Worm (Caenorhabditis elegans) whole organism, L2 larva: ENCODE results near the gene C25E10.4.

Source experiments
- Y55F3AM.14 ChIP-seq: fragments of 200-800 bp; sonication (Bioruptor generic); optimal IDR thresholded peaks from 2 replicates; lab custom pipeline; 2018; ENCODE audit warnings: mild to moderate bottlenecking, missing genetic modification characterization, missing compliant biosample characterization
- ama-1 ChIP-seq: fragments of 150-350 bp; optimal IDR thresholded peaks from 2 replicates; lab custom pipeline; 2018; ENCODE audit warnings: inconsistent platforms
- elt-3 ChIP-seq: sonication (generic microtip); optimal IDR thresholded peaks from 2 replicates; lab custom pipeline; 2017; ENCODE audit warnings: missing biosample characterization, missing genetic modification characterization
- fos-1 ChIP-seq: fragments of 150-350 bp; optimal IDR thresholded peaks from 2 replicates; lab custom pipeline; 2014; ENCODE audit warnings: missing biosample characterization, missing genetic modification characterization
- gmeb-1 ChIP-seq: fragments of 150-350 bp; optimal IDR thresholded peaks from 2 replicates; lab custom pipeline; 2014; ENCODE audit warnings: missing biosample characterization, missing genetic modification characterization
- lin-13 ChIP-seq: fragments of 150-350 bp; optimal IDR thresholded peaks from 2 replicates; lab custom pipeline; 2014; ENCODE audit warnings: missing biosample characterization, missing genetic modification reagents, missing genetic modification characterization
- nhr-23 ChIP-seq: fragments of 150-350 bp; optimal IDR thresholded peaks from 2 replicates; lab custom pipeline; 2014; ENCODE audit warnings: missing biosample characterization, missing genetic modification reagents, missing genetic modification characterization
- nhr-6 ChIP-seq: fragments of 150-350 bp; optimal IDR thresholded peaks from 2 replicates; lab custom pipeline; 2014; ENCODE audit warnings: missing biosample characterization, missing genetic modification characterization

ce11 chrV:9018871-9019270 lies 14.5 kb upstream of the C25E10.4 start:
- TF ChIP-seq nhr-6 (tag; lab: Kevin White, UChicago) (no peak), elt-3 (tag; lab: Kevin White, UChicago) (no peak), ama-1 (lab: Kevin White, UChicago) (no peak), gmeb-1 (tag; lab: Kevin White, UChicago) (no peak), lin-13 (GFP tag; lab: Kevin White, UChicago) (no peak), nhr-23 (tag; lab: Kevin White, UChicago) (no peak), fos-1 (tag; lab: Kevin White, UChicago) (no peak), Y55F3AM.14 (no peak)
